Worm (Caenorhabditis elegans): ENCODE measurements around the gene T05C7.5.

The T05C7.5 gene

ce11 chrIV:81428-81827 lies 22.7 kb upstream of the T05C7.5 start:
- TF ChIP-seq ceh-90 (tag; optimal IDR thresholded peaks at IDR 0.05), result no peak
- peak; percentile 46 for TF ChIP-seq blmp-1 (tag; optimal IDR thresholded peaks at IDR 0.05)
- no peak for TF ChIP-seq efl-1 (optimal IDR thresholded peaks at IDR 0.05)
- peak in 1 of 2 experiments; percentile 82 for TF ChIP-seq efl-1 (GFP tag; optimal IDR thresholded peaks at IDR 0.05 in 1 of 2)
- peak; percentile 58 for TF ChIP-seq nhr-85 (tag)

ce11 chrIV:80943-81342 lies 22.2 kb upstream of the T05C7.5 start:
- TF ChIP-seq nhr-85 (tag), result peak; percentile 74
- no peak for TF ChIP-seq lsy-2 (tag; optimal IDR thresholded peaks at IDR 0.05)
- TF ChIP-seq fkh-4 (tag; optimal IDR thresholded peaks at IDR 0.05; ENCODE audit: borderline replicate concordance), result peak; percentile 68
- peak; percentile 21 for TF ChIP-seq rnt-1 (tag; optimal IDR thresholded peaks at IDR 0.05)
- TF ChIP-seq dsc-1 (tag; optimal IDR thresholded peaks at IDR 0.05), result peak; percentile 94
- no peak for TF ChIP-seq lin-14 (GFP tag; optimal IDR thresholded peaks at IDR 0.05)
- no peak for TF ChIP-seq irx-1 (tag; optimal IDR thresholded peaks at IDR 0.05)
- TF ChIP-seq unc-30 (tag; optimal IDR thresholded peaks at IDR 0.05), result no peak

- TF ChIP-seq nhr-77 (tag; optimal IDR thresholded peaks at IDR 0.05), result peak; percentile 9
- TF ChIP-seq lin-14 (GFP tag; optimal IDR thresholded peaks at IDR 0.05), result peak; percentile 85
- TF ChIP-seq fkh-8 (tag; optimal IDR thresholded peaks at IDR 0.05), result peak; percentile 38
- no peak for TF ChIP-seq hpl-2 (GFP tag; optimal IDR thresholded peaks at IDR 0.05)
- TF ChIP-seq ets-5 (GFP tag; IDR thresholded peaks at IDR 0.05), result no peak
- TF ChIP-seq nhr-20 (tag; optimal IDR thresholded peaks at IDR 0.05), result no peak
- peak; percentile 13 for TF ChIP-seq rnt-1 (tag; optimal IDR thresholded peaks at IDR 0.05)
- TF ChIP-seq nhr-84 (tag; optimal IDR thresholded peaks at IDR 0.05), result no peak
- peak in 1 of 2 experiments; percentile 44 for TF ChIP-seq mdl-1 (tag; optimal IDR thresholded peaks at IDR 0.05)
- no peak for TF ChIP-seq grh-1 (GFP tag; IDR thresholded peaks at IDR 0.05)
- no peak for TF ChIP-seq nhr-90 (tag; optimal IDR thresholded peaks at IDR 0.05; ENCODE audit: poor library complexity)
- TF ChIP-seq skn-1 (tag; optimal IDR thresholded peaks at IDR 0.05), result peak; percentile 17
- TF ChIP-seq lin-15B (tag; optimal IDR thresholded peaks at IDR 0.05), result no peak
- no peak for TF ChIP-seq hlh-4 (tag; optimal IDR thresholded peaks at IDR 0.05)
- no peak for TF ChIP-seq aly-2 (tag; optimal IDR thresholded peaks at IDR 0.05)
- TF ChIP-seq F16B12.6 (tag; optimal IDR thresholded peaks at IDR 0.05), result no peak
- no peak for TF ChIP-seq mef-2 (tag; optimal IDR thresholded peaks at IDR 0.05)
- no peak for TF ChIP-seq hlh-17 (GFP tag; optimal IDR thresholded peaks at IDR 0.05; ENCODE audit: borderline replicate concordance)
- TF ChIP-seq nhr-47 (tag; optimal IDR thresholded peaks at IDR 0.05), result peak; percentile 11
- TF ChIP-seq pag-3 (tag; optimal IDR thresholded peaks at IDR 0.05; ENCODE audit: borderline replicate concordance, insufficient read depth), result no peak
- TF ChIP-seq nhr-237 (tag; optimal IDR thresholded peaks at IDR 0.05), result no peak
- TF ChIP-seq efl-1 (optimal IDR thresholded peaks at IDR 0.05), result no peak
- TF ChIP-seq efl-1 (GFP tag; optimal IDR thresholded peaks at IDR 0.05 in 1 of 2), result peak in 1 of 2 experiments; percentile 87
- peak; percentile 33 for TF ChIP-seq fkh-10 (GFP tag; optimal IDR thresholded peaks at IDR 0.05)
- no peak for TF ChIP-seq C04F5.9 (tag; optimal IDR thresholded peaks at IDR 0.05)
- TF ChIP-seq ama-1 (optimal IDR thresholded peaks at IDR 0.05), result no peak
- peak in 1 of 3 experiments; percentile 3 for TF ChIP-seq ceh-82 (tag; optimal IDR thresholded peaks at IDR 0.05)
- TF ChIP-seq lsy-2 (tag; optimal IDR thresholded peaks at IDR 0.05), result peak in 1 of 2 experiments; percentile 17
- TF ChIP-seq unc-98 (GFP tag; IDR thresholded peaks at IDR 0.05), result no peak
- no peak for TF ChIP-seq ceh-63 (GFP tag; optimal IDR thresholded peaks at IDR 0.05)
- no peak for TF ChIP-seq unc-30 (tag; optimal IDR thresholded peaks at IDR 0.05)
- TF ChIP-seq nhr-71 (tag; optimal IDR thresholded peaks at IDR 0.05), result peak; percentile 41
- peak; percentile 30 for TF ChIP-seq tbx-2 (tag; optimal IDR thresholded peaks at IDR 0.05)
Observed at ce11 chrIV:79205-79604, 20.5 kb upstream of the T05C7.5 start, which contains the start of gene T05C7.9. T05C7.9 (plus strand) TSS chrIV:79276.

- no peak for TF ChIP-seq nhr-11 (tag; optimal IDR thresholded peaks at IDR 0.05)
- TF ChIP-seq nhr-85 (tag), result peak; percentile 22
Observed at ce11 chrIV:78206-78605, 19.5 kb upstream of the T05C7.5 start.
